Fruit fly (Drosophila melanogaster) whole organism, adult: ENCODE measurements around the gene Acp63F.

Source experiments
- CG11617 ChIP-seq: fragments of 200-800 bp; sonication (Bioruptor generic); optimal IDR thresholded peaks from 2 replicates; lab custom pipeline; 2017; ENCODE audit warnings: mild to moderate bottlenecking, missing biosample characterization, missing genetic modification reagents, missing genetic modification characterization
- CG12768 ChIP-seq: fragments of 200-800 bp; sonication (Bioruptor generic); optimal IDR thresholded peaks from 2 replicates; lab custom pipeline; 2017; ENCODE audit warnings: missing biosample characterization, missing genetic modification characterization, mild to moderate bottlenecking, moderate library complexity, missing genetic modification reagents
- CG14711 ChIP-seq: fragments of 200-800 bp; sonication (Bioruptor generic); optimal IDR thresholded peaks from 2 replicates; lab custom pipeline; 2018; ENCODE audit warnings: missing biosample characterization, mild to moderate bottlenecking, missing genetic modification characterization, moderate library complexity
- CG1620 ChIP-seq: fragments of 200-800 bp; sonication (Bioruptor generic); optimal IDR thresholded peaks from 2 replicates; lab custom pipeline; 2016; ENCODE audit warnings: missing biosample characterization, missing genetic modification characterization
- CG33017 ChIP-seq: fragments of 200-800 bp; sonication (Bioruptor generic); optimal IDR thresholded peaks from 2 replicates; lab custom pipeline; 2018; ENCODE audit warnings: missing biosample characterization, mild to moderate bottlenecking, missing genetic modification characterization, moderate library complexity
- CG5204 ChIP-seq: fragments of 200-800 bp; sonication (Bioruptor generic); optimal IDR thresholded peaks from 2 replicates; lab custom pipeline; 2016; ENCODE audit warnings: missing biosample characterization, missing genetic modification characterization
- CG7045 ChIP-seq: fragments of 200-800 bp; sonication (Bioruptor generic); optimal IDR thresholded peaks from 2 replicates; lab custom pipeline; 2017; ENCODE audit warnings: missing biosample characterization, mild to moderate bottlenecking, missing genetic modification characterization
- CG7101 ChIP-seq: fragments of 200-800 bp; sonication (Bioruptor generic); optimal IDR thresholded peaks from 2 replicates; lab custom pipeline; 2018; ENCODE audit warnings: missing biosample characterization, mild to moderate bottlenecking, missing genetic modification characterization, moderate library complexity
- Clk ChIP-seq: fragments of 200-800 bp; sonication (Bioruptor generic); optimal IDR thresholded peaks from 2 replicates; lab custom pipeline; 2017; ENCODE audit warnings: missing biosample characterization, missing genetic modification characterization
- Crg-1 ChIP-seq: fragments of 200-800 bp; sonication (Bioruptor generic); optimal IDR thresholded peaks from 2 replicates; lab custom pipeline; 2016; ENCODE audit warnings: missing biosample characterization, missing genetic modification characterization
- Hr96 ChIP-seq: fragments of 200-800 bp; sonication (Bioruptor generic); optimal IDR thresholded peaks from 2 replicates; lab custom pipeline; 2016; ENCODE audit warnings: missing biosample characterization, missing genetic modification characterization
- Mnt ChIP-seq: fragments of 200-800 bp; sonication (Bioruptor generic); optimal IDR thresholded peaks from 2 replicates; lab custom pipeline; 2016; ENCODE audit warnings: missing biosample characterization, mild to moderate bottlenecking, missing genetic modification characterization
- bab1 ChIP-seq: fragments of 200-800 bp; sonication (Bioruptor generic); optimal IDR thresholded peaks from 3 replicates; lab custom pipeline; 2019; ENCODE audit warnings: missing biosample characterization, mild to moderate bottlenecking, missing genetic modification characterization, moderate library complexity
- cic ChIP-seq: fragments of 200-800 bp; sonication (Bioruptor generic); optimal IDR thresholded peaks from 2 replicates; lab custom pipeline; 2017; ENCODE audit warnings: missing biosample characterization, mild to moderate bottlenecking, missing genetic modification characterization, moderate library complexity
- cnc ChIP-seq, 2 experiments: fragments of >200 bp; optimal IDR thresholded peaks; 2 replicates each; lab custom pipeline; 2017
- kay ChIP-seq: fragments of 200-800 bp; sonication (Bioruptor generic); peaks from one replicate; lab custom pipeline; 2016; ENCODE audit warnings: missing biosample characterization, missing genetic modification characterization, borderline replicate concordance
- pad ChIP-seq: fragments of 200-800 bp; sonication (Bioruptor generic); optimal IDR thresholded peaks from 3 replicates; lab custom pipeline; 2017; ENCODE audit warnings: missing biosample characterization, missing genetic modification characterization, mild to moderate bottlenecking, moderate library complexity, missing genetic modification reagents
- tj ChIP-seq: fragments of 200-800 bp; sonication (Bioruptor generic); optimal IDR thresholded peaks from 3 replicates; lab custom pipeline; 2017; ENCODE audit warnings: missing biosample characterization, mild to moderate bottlenecking, missing genetic modification characterization, moderate library complexity
- toe ChIP-seq: fragments of 200-800 bp; sonication (Bioruptor generic); optimal IDR thresholded peaks from 2 replicates; lab custom pipeline; 2016; ENCODE audit warnings: missing biosample characterization, missing genetic modification characterization

Gene Acp63F

dm6 chr3L:3770823-3771222 is 45.3 kb downstream of the Acp63F start:
- TF ChIP-seq CG14711 (tag; lab: Kevin White, UChicago), result no peak
- TF ChIP-seq kay (GFP tag; lab: Kevin White, UChicago), result no peak
- TF ChIP-seq CG12768 (GFP tag; lab: Kevin White, UChicago), result no peak
- TF ChIP-seq cic, result no peak
- no peak for TF ChIP-seq Crg-1 (GFP tag; lab: Kevin White, UChicago)
- TF ChIP-seq Mnt (GFP tag; lab: Kevin White, UChicago), result no peak
- TF ChIP-seq cnc (optimal IDR thresholded peaks at IDR 0.05; lab: Kevin White, UChicago), result no peak

dm6 chr3L:3769157-3769556 is 47.0 kb downstream of the Acp63F start:
- no peak for TF ChIP-seq cic
- no peak for TF ChIP-seq kay (GFP tag; lab: Kevin White, UChicago)
- no peak for TF ChIP-seq CG33017 (tag; lab: Kevin White, UChicago)
- TF ChIP-seq CG7101 (tag; lab: Kevin White, UChicago), result no peak
- no peak for TF ChIP-seq CG5204 (GFP tag; lab: Kevin White, UChicago)
- no peak for TF ChIP-seq pad (GFP tag; lab: Kevin White, UChicago)
- TF ChIP-seq CG7045 (GFP tag; lab: Kevin White, UChicago), result no peak
- no peak for TF ChIP-seq CG14711 (tag; lab: Kevin White, UChicago)
- TF ChIP-seq bab1 (GFP tag; lab: Kevin White, UChicago), result no peak
- no peak for TF ChIP-seq Crg-1 (GFP tag; lab: Kevin White, UChicago)
- TF ChIP-seq Hr96 (GFP tag; lab: Kevin White, UChicago), result no peak
- no peak for TF ChIP-seq tj
- no peak for TF ChIP-seq cnc (optimal IDR thresholded peaks at IDR 0.05; lab: Kevin White, UChicago)
- no peak for TF ChIP-seq Mnt (GFP tag; lab: Kevin White, UChicago)
- no peak for TF ChIP-seq toe (GFP tag; lab: Kevin White, UChicago)
- TF ChIP-seq Clk (GFP tag; lab: Kevin White, UChicago), result no peak
- no peak for TF ChIP-seq CG11617 (GFP tag; lab: Kevin White, UChicago)
- no peak for TF ChIP-seq CG1620 (GFP tag; lab: Kevin White, UChicago)

dm6 chr3L:3767825-3768224 is 48.3 kb downstream of the Acp63F start:
- TF ChIP-seq cic (peak; percentile 56), pad (GFP tag; lab: Kevin White, UChicago) (no peak)

dm6 chr3L:3766704-3767103 is 49.5 kb downstream of the Acp63F start:
- TF ChIP-seq cnc (optimal IDR thresholded peaks at IDR 0.05; lab: Kevin White, UChicago) (no peak), CG11617 (GFP tag; lab: Kevin White, UChicago) (no peak), tj (no peak), Crg-1 (GFP tag; lab: Kevin White, UChicago) (no peak)
